Fruit fly (Drosophila melanogaster) Kc167 (cell line): ENCODE results near the gene CG4982.

ENCODE experiments used
- Myc ChIP-seq: fragments of >200 bp; optimal IDR thresholded peaks from 2 replicates; lab custom pipeline; 2017; ENCODE audit warnings: missing external identifiers
- Sin3A ChIP-seq: fragments of >200 bp; optimal IDR thresholded peaks from 2 replicates; lab custom pipeline; 2018; ENCODE audit warnings: missing external identifiers
- h ChIP-seq: fragments of >200 bp; optimal IDR thresholded peaks from 3 replicates; lab custom pipeline; 2018; ENCODE audit warnings: missing external identifiers
- insv ChIP-seq: fragments of >200 bp; optimal IDR thresholded peaks from 3 replicates; lab custom pipeline; 2018; ENCODE audit warnings: missing external identifiers
- psq ChIP-seq: fragments of >200 bp; optimal IDR thresholded peaks from 2 replicates; lab custom pipeline; 2017; ENCODE audit warnings: missing external identifiers
- ttk ChIP-seq: sonication (Bioruptor generic); optimal IDR thresholded peaks from 2 replicates; lab custom pipeline; 2017; ENCODE audit warnings: missing external identifiers

dm6 chr3L:16270802-16271332 is 30.4 kb upstream of the CG4982 start, which contains the start of the genes CG34248 and CG13067:
- no peak for TF ChIP-seq psq (lab: Kevin White, UChicago)
- no peak for TF ChIP-seq insv
- no peak for TF ChIP-seq Sin3A
- no peak for TF ChIP-seq h
- TF ChIP-seq ttk, result no peak
- no peak for TF ChIP-seq Myc
